Worm (Caenorhabditis elegans) whole organism, L1 larva: Measurements from ENCODE around the gene C27B7.6.
A peak's percentile ranks its signal among the peaks of the same experiment; 100 is the strongest.

Experiments
- C04F5.9 ChIP-seq: sonication (generic microtip); optimal IDR thresholded peaks from 2 replicates; lab custom pipeline; 2016; ENCODE audit warnings: missing genetic modification characterization, missing compliant biosample characterization
- C34B4.2 ChIP-seq: sonication (generic microtip); optimal IDR thresholded peaks from 2 replicates; lab custom pipeline; 2017; ENCODE audit warnings: mild to moderate bottlenecking, missing genetic modification characterization, missing compliant biosample characterization
- F16B12.6 ChIP-seq: fragments of 150-350 bp; optimal IDR thresholded peaks from 2 replicates; lab custom pipeline; 2014; ENCODE audit warnings: missing biosample characterization, missing genetic modification characterization
- aha-1 ChIP-seq: fragments of 150-350 bp; optimal IDR thresholded peaks from 2 replicates; lab custom pipeline; 2014; ENCODE audit warnings: missing biosample characterization, missing genetic modification characterization
- aly-2 ChIP-seq: fragments of 150-350 bp; optimal IDR thresholded peaks from 2 replicates; lab custom pipeline; 2014; ENCODE audit warnings: missing biosample characterization, missing genetic modification characterization
- ama-1 ChIP-seq: fragments of 150-350 bp; optimal IDR thresholded peaks from 2 replicates; lab custom pipeline; 2014
- blmp-1 ChIP-seq: fragments of 150-350 bp; optimal IDR thresholded peaks from 2 replicates; lab custom pipeline; 2014; ENCODE audit warnings: missing biosample characterization, missing genetic modification characterization
- ceh-63 ChIP-seq: fragments of 200-800 bp; sonication (Bioruptor generic); optimal IDR thresholded peaks from 2 replicates; lab custom pipeline; 2018; ENCODE audit warnings: mild to moderate bottlenecking, missing genetic modification characterization, missing compliant biosample characterization
- ceh-8 ChIP-seq: fragments of 200-800 bp; sonication (Bioruptor generic); optimal IDR thresholded peaks from 2 replicates; lab custom pipeline; 2018; ENCODE audit warnings: mild to moderate bottlenecking, missing genetic modification characterization, moderate library complexity, missing compliant biosample characterization
- ceh-82 ChIP-seq, 3 experiments: fragments of 150-350 bp in 1 of 3; sonication (generic microtip) in 2 of 3; optimal IDR thresholded peaks; 2 replicates each; lab custom pipeline; 2014 to 2017; ENCODE audit warnings: missing biosample characterization in 3 of 3, missing genetic modification characterization in 3 of 3
- ceh-88 ChIP-seq: fragments of 200-800 bp; sonication (Bioruptor generic); IDR thresholded peaks from 2 replicates; pipeline ENCODE4 v1.3.6; 2022; ENCODE audit warnings: missing genetic modification characterization, missing compliant biosample characterization
- ceh-90 ChIP-seq: sonication (generic microtip); optimal IDR thresholded peaks from 2 replicates; lab custom pipeline; 2016; ENCODE audit warnings: missing genetic modification characterization, missing compliant biosample characterization
- dpl-1 ChIP-seq, 3 experiments: fragments of 150-350 bp in 2 of 3; sonication (generic microtip) in 1 of 3; optimal IDR thresholded peaks; 2 replicates each; lab custom pipeline; 2014 to 2017; ENCODE audit warnings: missing biosample characterization in 3 of 3, missing genetic modification characterization in 3 of 3, missing genetic modification reagents in 3 of 3
- egl-13 ChIP-seq: sonication (generic microtip); optimal IDR thresholded peaks from 2 replicates; lab custom pipeline; 2016; ENCODE audit warnings: missing genotype, missing genetic modification reagents, missing genetic modification characterization, missing compliant biosample characterization
- elt-2 ChIP-seq: sonication (generic microtip); optimal IDR thresholded peaks from 2 replicates; lab custom pipeline; 2016; ENCODE audit warnings: missing genetic modification characterization, mild to moderate bottlenecking, inconsistent platforms, missing compliant biosample characterization, missing genetic modification reagents
- elt-3 ChIP-seq, 6 experiments: fragments of 150-350 bp in 1 of 6; sonication (generic microtip); optimal IDR thresholded peaks; 2 replicates each; lab custom pipeline; 2017 to 2018; ENCODE audit warnings: missing biosample characterization in 6 of 6, missing genetic modification characterization in 6 of 6, inconsistent platforms in 1 of 6
- ets-5 ChIP-seq: fragments of 200-800 bp; sonication (Bioruptor generic); IDR thresholded peaks from 2 replicates; pipeline ENCODE4 v1.3.6; 2022; ENCODE audit warnings: missing genetic modification characterization, missing compliant biosample characterization
- fkh-4 ChIP-seq: sonication (generic microtip); optimal IDR thresholded peaks from 2 replicates; lab custom pipeline; 2016; ENCODE audit warnings: missing compliant biosample characterization, missing genetic modification characterization, borderline replicate concordance
- fos-1 ChIP-seq: fragments of 150-350 bp; optimal IDR thresholded peaks from 2 replicates; lab custom pipeline; 2014; ENCODE audit warnings: missing biosample characterization, missing genetic modification characterization
- hlh-17 ChIP-seq: fragments of 200-800 bp; sonication (Bioruptor generic); optimal IDR thresholded peaks from 2 replicates; lab custom pipeline; 2018; ENCODE audit warnings: missing genetic modification characterization, mild to moderate bottlenecking, missing compliant biosample characterization, moderate library complexity, borderline replicate concordance
- hlh-4 ChIP-seq: sonication (generic microtip); optimal IDR thresholded peaks from 2 replicates; lab custom pipeline; 2016; ENCODE audit warnings: mild to moderate bottlenecking, missing genetic modification characterization, missing compliant biosample characterization
- irx-1 ChIP-seq: sonication (generic microtip); optimal IDR thresholded peaks from 2 replicates; lab custom pipeline; 2016; ENCODE audit warnings: missing genetic modification characterization, missing compliant biosample characterization
- isw-1 ChIP-seq: fragments of 200-800 bp; sonication (Bioruptor generic); IDR thresholded peaks from 2 replicates; pipeline ENCODE4 v1.3.6; 2022; ENCODE audit warnings: missing genetic modification characterization, missing compliant biosample characterization
- jun-1 ChIP-seq: fragments of 150-350 bp; optimal IDR thresholded peaks from 2 replicates; lab custom pipeline; 2014; ENCODE audit warnings: missing biosample characterization, missing genetic modification reagents, missing genetic modification characterization
- lin-13 ChIP-seq: fragments of 150-350 bp; optimal IDR thresholded peaks from 2 replicates; lab custom pipeline; 2014; ENCODE audit warnings: missing biosample characterization, missing genetic modification reagents, missing genetic modification characterization
- lin-14 ChIP-seq: fragments of 200-800 bp; sonication (Bioruptor generic); optimal IDR thresholded peaks from 2 replicates; lab custom pipeline; 2018; ENCODE audit warnings: mild to moderate bottlenecking, missing genetic modification characterization, moderate library complexity, missing compliant biosample characterization
- lir-3 ChIP-seq: sonication (generic microtip); optimal IDR thresholded peaks from 2 replicates; lab custom pipeline; 2016; ENCODE audit warnings: mild to moderate bottlenecking, missing genetic modification characterization, moderate library complexity, missing compliant biosample characterization; ENCODE audit not compliant: poor library complexity
- mef-2 ChIP-seq: fragments of 150-350 bp; optimal IDR thresholded peaks from 2 replicates; lab custom pipeline; 2014; ENCODE audit warnings: missing biosample characterization, missing genetic modification characterization
- nhr-11 ChIP-seq: fragments of 150-350 bp; optimal IDR thresholded peaks from 2 replicates; lab custom pipeline; 2014; ENCODE audit warnings: missing biosample characterization, missing genetic modification characterization
- nhr-12 ChIP-seq: sonication (generic microtip); optimal IDR thresholded peaks from 2 replicates; lab custom pipeline; 2017; ENCODE audit warnings: missing biosample characterization, missing genetic modification characterization
- nhr-237 ChIP-seq: fragments of 150-350 bp; optimal IDR thresholded peaks from 2 replicates; lab custom pipeline; 2014; ENCODE audit warnings: missing biosample characterization, missing genetic modification characterization
- nhr-28 ChIP-seq: fragments of 150-350 bp; optimal IDR thresholded peaks from 2 replicates; lab custom pipeline; 2014; ENCODE audit warnings: missing biosample characterization, missing genetic modification characterization
- nhr-47 ChIP-seq: sonication (generic microtip); optimal IDR thresholded peaks from 2 replicates; lab custom pipeline; 2016; ENCODE audit warnings: mild to moderate bottlenecking, missing genetic modification characterization, moderate library complexity, missing compliant biosample characterization
- nhr-76 ChIP-seq: sonication (generic microtip); optimal IDR thresholded peaks from 2 replicates; lab custom pipeline; 2017; ENCODE audit warnings: missing biosample characterization, missing genetic modification characterization
- nhr-77 ChIP-seq: fragments of 150-350 bp; optimal IDR thresholded peaks from 2 replicates; lab custom pipeline; 2014; ENCODE audit warnings: missing biosample characterization, missing genetic modification characterization
- nhr-84 ChIP-seq: sonication (generic microtip); optimal IDR thresholded peaks from 2 replicates; lab custom pipeline; 2017; ENCODE audit warnings: missing biosample characterization, missing genetic modification characterization
- nhr-85 ChIP-seq: sonication (generic microtip); peaks from one replicate; lab custom pipeline; 2016; ENCODE audit warnings: missing genetic modification characterization, inconsistent platforms, missing compliant biosample characterization
- nhr-90 ChIP-seq: sonication (generic microtip); optimal IDR thresholded peaks from 2 replicates; lab custom pipeline; 2016; ENCODE audit warnings: mild to moderate bottlenecking, missing genetic modification characterization, missing compliant biosample characterization; ENCODE audit not compliant: poor library complexity
- pag-3 ChIP-seq: sonication (generic microtip); optimal IDR thresholded peaks from 2 replicates; lab custom pipeline; 2017; ENCODE audit warnings: missing genetic modification characterization, mild to moderate bottlenecking, missing compliant biosample characterization, antibody characterized with exemption, borderline replicate concordance; ENCODE audit not compliant: insufficient read depth
- pax-3 ChIP-seq: fragments of 200-800 bp; sonication (Bioruptor generic); optimal IDR thresholded peaks from 2 replicates; lab custom pipeline; 2018; ENCODE audit warnings: mild to moderate bottlenecking, missing genetic modification characterization, moderate library complexity, missing compliant biosample characterization
- pqm-1 ChIP-seq: sonication (generic microtip); optimal IDR thresholded peaks from 3 replicates; lab custom pipeline; 2017; ENCODE audit warnings: missing biosample characterization, missing genetic modification characterization
- skn-1 ChIP-seq: fragments of 150-350 bp; optimal IDR thresholded peaks from 2 replicates; lab custom pipeline; 2014; ENCODE audit warnings: missing biosample characterization, missing genetic modification characterization
- snpc-4 ChIP-seq: fragments of 150-350 bp; optimal IDR thresholded peaks from 2 replicates; lab custom pipeline; 2014; ENCODE audit warnings: missing biosample characterization, missing genetic modification characterization
- sptf-1 ChIP-seq: fragments of 150-350 bp; optimal IDR thresholded peaks from 2 replicates; lab custom pipeline; 2014; ENCODE audit warnings: missing biosample characterization, missing genetic modification characterization
- sup-37 ChIP-seq: fragments of 200-800 bp; sonication (Bioruptor generic); optimal IDR thresholded peaks from 2 replicates; lab custom pipeline; 2018; ENCODE audit warnings: mild to moderate bottlenecking, missing genetic modification characterization, missing compliant biosample characterization
- swsn-7 ChIP-seq: sonication (generic microtip); optimal IDR thresholded peaks from 2 replicates; lab custom pipeline; 2016; ENCODE audit warnings: missing genetic modification characterization, missing compliant biosample characterization
- tbx-2 ChIP-seq: sonication (generic microtip); optimal IDR thresholded peaks from 2 replicates; lab custom pipeline; 2016; ENCODE audit warnings: missing genetic modification characterization, missing compliant biosample characterization
- unc-62 ChIP-seq: fragments of 150-350 bp; optimal IDR thresholded peaks from 2 replicates; lab custom pipeline; 2014; ENCODE audit warnings: missing biosample characterization, missing genetic modification reagents, missing genetic modification characterization
- unc-86 ChIP-seq: sonication (generic microtip); optimal IDR thresholded peaks from 2 replicates; lab custom pipeline; 2016; ENCODE audit warnings: missing genetic modification characterization, missing compliant biosample characterization
- unc-98 ChIP-seq: fragments of 200-800 bp; sonication (Bioruptor generic); IDR thresholded peaks from 2 replicates; pipeline ENCODE4 v1.3.6; 2022; ENCODE audit warnings: missing genetic modification characterization, missing compliant biosample characterization
- vab-15 ChIP-seq: sonication (generic microtip); optimal IDR thresholded peaks from 2 replicates; lab custom pipeline; 2017; ENCODE audit warnings: missing genotype, mild to moderate bottlenecking, missing genetic modification characterization, missing compliant biosample characterization
- xbp-1 ChIP-seq: sonication (generic microtip); optimal IDR thresholded peaks from 2 replicates; lab custom pipeline; 2016; ENCODE audit warnings: missing genetic modification characterization, missing compliant biosample characterization
- ztf-11 ChIP-seq, 2 experiments: sonication (generic microtip); optimal IDR thresholded peaks; 2 replicates each; lab custom pipeline; 2016 to 2017; ENCODE audit warnings: missing genetic modification characterization in 2 of 2, missing biosample characterization in 1 of 2, missing compliant biosample characterization in 1 of 2
- ztf-4 ChIP-seq: fragments of 150-350 bp; optimal IDR thresholded peaks from 2 replicates; lab custom pipeline; 2014; ENCODE audit warnings: missing biosample characterization, missing genetic modification characterization

Gene C27B7.6

DNA sequence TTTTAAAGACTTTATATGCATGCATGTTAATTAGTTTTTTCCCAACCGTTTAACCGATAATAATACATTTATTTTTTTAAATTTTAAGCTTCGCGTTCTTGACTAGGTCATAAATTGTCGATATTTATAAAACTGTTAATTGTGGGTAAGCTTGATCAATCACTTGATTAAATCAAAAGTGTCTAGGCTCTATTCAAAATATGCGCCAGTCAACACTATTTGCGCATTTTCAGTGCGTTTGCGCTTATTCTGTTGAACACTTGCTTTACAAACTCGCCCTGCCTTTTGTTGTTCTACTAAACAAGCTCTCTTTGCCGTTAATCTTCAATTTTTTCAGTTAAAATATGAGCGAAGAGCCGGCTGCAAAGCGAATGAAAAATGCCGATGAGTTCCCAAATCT lies 15.0 kb downstream of the C27B7.6 start, which contains the start of gene spr-2:
TSS of gene spr-2 (plus strand) at position 332 of the 400 bp plus-strand sequence.
- TF ChIP-seq ets-5 (no peak), elt-2 (tag; lab: Kevin White, UChicago) (peak; percentile 8), skn-1 (tag; lab: Kevin White, UChicago) (peak; percentile 52), ztf-11 (tag; optimal IDR thresholded peaks at IDR 0.05; lab: Kevin White, UChicago) (peak in 1 of 2 experiments; percentile 3), ceh-88 (no peak), hlh-4 (tag; lab: Kevin White, UChicago) (no peak), swsn-7 (tag; lab: Kevin White, UChicago) (peak; percentile 81), lin-14 (peak; percentile 81), nhr-47 (tag; lab: Kevin White, UChicago) (peak; percentile 84), ama-1 (lab: Kevin White, UChicago) (no peak), ceh-63 (no peak), fos-1 (tag; lab: Kevin White, UChicago) (peak; percentile 55), unc-86 (tag; lab: Kevin White, UChicago) (peak; percentile 59), nhr-85 (tag; lab: Kevin White, UChicago) (peak; percentile 76), nhr-28 (tag; lab: Kevin White, UChicago) (no peak), ceh-8 (peak; percentile 68), egl-13 (tag; lab: Kevin White, UChicago) (peak; percentile 39), vab-15 (tag; lab: Kevin White, UChicago) (no peak), lin-13 (GFP tag; lab: Kevin White, UChicago) (peak; percentile 42), xbp-1 (tag; lab: Kevin White, UChicago) (peak; percentile 80), pqm-1 (tag; lab: Kevin White, UChicago) (no peak), pax-3 (tag; lab: Kevin White, UChicago) (no peak), hlh-17 (GFP tag; lab: Kevin White, UChicago) (no peak), nhr-84 (tag; lab: Kevin White, UChicago) (no peak), nhr-11 (tag; lab: Kevin White, UChicago) (peak; percentile 67), blmp-1 (tag; lab: Kevin White, UChicago) (peak; percentile 64), dpl-1 (GFP tag; optimal IDR thresholded peaks at IDR 0.05; lab: Kevin White, UChicago) (peak; percentile 84 to 88 (median 87)), nhr-90 (tag; lab: Kevin White, UChicago) (peak; percentile 79), nhr-76 (tag; lab: Kevin White, UChicago) (no peak), isw-1 (GFP tag; lab: Robert Waterston, UW) (peak; percentile 42; the same call in 1 of the 2 replicates), fkh-4 (tag; lab: Kevin White, UChicago) (no peak), unc-98 (GFP tag; lab: Robert Waterston, UW) (no peak), nhr-12 (tag; lab: Kevin White, UChicago) (no peak), aha-1 (tag; lab: Kevin White, UChicago) (no peak), ceh-90 (tag; lab: Kevin White, UChicago) (no peak), C34B4.2 (no peak), ztf-4 (tag; lab: Kevin White, UChicago) (peak; percentile 54), elt-3 (tag; optimal IDR thresholded peaks at IDR 0.05; lab: Kevin White, UChicago) (peak in 2 of 6 experiments; percentile 12 to 34), jun-1 (peak; percentile 39), F16B12.6 (tag; lab: Kevin White, UChicago) (peak; percentile 52), tbx-2 (peak; percentile 78), irx-1 (tag; lab: Kevin White, UChicago) (peak; percentile 59), sup-37 (GFP tag; lab: Kevin White, UChicago) (no peak), nhr-77 (tag; lab: Kevin White, UChicago) (peak; percentile 19), pag-3 (no peak), ceh-82 (tag; optimal IDR thresholded peaks at IDR 0.05; lab: Kevin White, UChicago) (peak; percentile 21 to 65 (median 54)), lir-3 (tag; lab: Kevin White, UChicago) (no peak), unc-62 (GFP tag; lab: Kevin White, UChicago) (no peak), sptf-1 (no peak), nhr-237 (tag; lab: Kevin White, UChicago) (no peak), snpc-4 (peak; percentile 66), C04F5.9 (peak; percentile 14), mef-2 (tag; lab: Kevin White, UChicago) (peak; percentile 5), aly-2 (tag; lab: Kevin White, UChicago) (peak; percentile 41)
